Worm (Caenorhabditis elegans) whole organism, L3 larva: ENCODE results near the gene Y69A2AR.19.

Experiments
- R02D3.7 ChIP-seq: fragments of 150-350 bp; optimal IDR thresholded peaks from 2 replicates; lab custom pipeline; 2014; ENCODE audit warnings: missing biosample characterization, missing genetic modification characterization
- ZK546.5 ChIP-seq: sonication (generic microtip); optimal IDR thresholded peaks from 2 replicates; lab custom pipeline; 2017; ENCODE audit warnings: missing biosample characterization, missing genetic modification characterization
- ama-1 ChIP-seq: fragments of 150-350 bp; optimal IDR thresholded peaks from 2 replicates; lab custom pipeline; 2018
- ceh-16 ChIP-seq: sonication (generic microtip); optimal IDR thresholded peaks from 2 replicates; lab custom pipeline; 2017; ENCODE audit warnings: missing biosample characterization, missing genetic modification characterization
- ceh-28 ChIP-seq: fragments of 150-350 bp; optimal IDR thresholded peaks from 2 replicates; lab custom pipeline; 2014; ENCODE audit warnings: missing biosample characterization, missing genetic modification reagents, missing genetic modification characterization
- ceh-82 ChIP-seq: fragments of 150-350 bp; optimal IDR thresholded peaks from 2 replicates; lab custom pipeline; 2014; ENCODE audit warnings: missing biosample characterization, missing genetic modification characterization
- ceh-9 ChIP-seq: sonication (generic microtip); optimal IDR thresholded peaks from 2 replicates; lab custom pipeline; 2018; ENCODE audit warnings: missing biosample characterization, missing genetic modification characterization
- daf-12 ChIP-seq: fragments of 150-350 bp; optimal IDR thresholded peaks from 2 replicates; lab custom pipeline; 2014; ENCODE audit warnings: missing biosample characterization, missing genetic modification reagents, missing genetic modification characterization
- egl-27 ChIP-seq: sonication (generic microtip); optimal IDR thresholded peaks from 4 replicates; lab custom pipeline; 2017; ENCODE audit warnings: missing biosample characterization, missing genetic modification reagents, missing genetic modification characterization
- egl-5 ChIP-seq: fragments of 150-350 bp; optimal IDR thresholded peaks from 2 replicates; lab custom pipeline; 2017; ENCODE audit warnings: missing biosample characterization, missing genetic modification reagents, missing genetic modification characterization, inconsistent platforms
- elt-2 ChIP-seq: sonication (generic microtip); optimal IDR thresholded peaks from 2 replicates; lab custom pipeline; 2016; ENCODE audit warnings: missing genetic modification reagents, mild to moderate bottlenecking, missing genetic modification characterization, missing compliant biosample characterization
- elt-3 ChIP-seq, 3 experiments: fragments of 150-350 bp in 1 of 3; sonication (generic microtip) in 2 of 3; optimal IDR thresholded peaks; 2 replicates in 2 of 3; 4 replicates in 1 of 3; lab custom pipeline; 2014 to 2017; ENCODE audit warnings: missing biosample characterization in 3 of 3, missing genetic modification characterization in 3 of 3
- eor-1 ChIP-seq, 2 experiments: fragments of 150-350 bp; optimal IDR thresholded peaks; 2 replicates each; lab custom pipeline; 2014 to 2018; ENCODE audit warnings: missing biosample characterization in 2 of 2, missing genetic modification characterization in 2 of 2
- fkh-2 ChIP-seq: fragments of 150-350 bp; optimal IDR thresholded peaks from 2 replicates; lab custom pipeline; 2014; ENCODE audit warnings: missing biosample characterization, missing genetic modification reagents, missing genetic modification characterization
- fos-1 ChIP-seq: fragments of 150-350 bp; optimal IDR thresholded peaks from 2 replicates; lab custom pipeline; 2014; ENCODE audit warnings: missing biosample characterization, missing genetic modification characterization
- hmg-11 ChIP-seq: sonication (generic microtip); optimal IDR thresholded peaks from 2 replicates; lab custom pipeline; 2016; ENCODE audit warnings: missing genetic modification characterization, missing compliant biosample characterization
- jun-1 ChIP-seq: fragments of 150-350 bp; optimal IDR thresholded peaks from 2 replicates; lab custom pipeline; 2014; ENCODE audit warnings: missing biosample characterization, missing genetic modification reagents, missing genetic modification characterization
- lin-15B ChIP-seq: fragments of 150-350 bp; optimal IDR thresholded peaks from 2 replicates; lab custom pipeline; 2014; ENCODE audit warnings: missing biosample characterization, missing genetic modification characterization
- lin-39 ChIP-seq: fragments of 150-350 bp; optimal IDR thresholded peaks from 2 replicates; lab custom pipeline; 2018; ENCODE audit warnings: missing biosample characterization, missing genetic modification reagents, missing genetic modification characterization
- lsy-12 ChIP-seq: sonication (generic microtip); optimal IDR thresholded peaks from 2 replicates; lab custom pipeline; 2016; ENCODE audit warnings: mild to moderate bottlenecking, missing genetic modification characterization, missing compliant biosample characterization
- mdl-1 ChIP-seq: fragments of 150-350 bp; optimal IDR thresholded peaks from 2 replicates; lab custom pipeline; 2014; ENCODE audit warnings: missing biosample characterization, missing genetic modification characterization
- mml-1 ChIP-seq: fragments of 150-350 bp; sonication (generic microtip); optimal IDR thresholded peaks from 3 replicates; lab custom pipeline; 2014; ENCODE audit warnings: missing biosample characterization, missing genetic modification characterization
- nhr-11 ChIP-seq: fragments of 150-350 bp; optimal IDR thresholded peaks from 2 replicates; lab custom pipeline; 2014; ENCODE audit warnings: missing biosample characterization, missing genetic modification characterization
- nhr-237 ChIP-seq: fragments of 150-350 bp; optimal IDR thresholded peaks from 2 replicates; lab custom pipeline; 2014; ENCODE audit warnings: missing biosample characterization, missing genetic modification characterization
- nhr-25 ChIP-seq: sonication (generic microtip); optimal IDR thresholded peaks from 2 replicates; lab custom pipeline; 2017; ENCODE audit warnings: missing biosample characterization, missing genetic modification characterization
- nhr-28 ChIP-seq: fragments of 150-350 bp; optimal IDR thresholded peaks from 2 replicates; lab custom pipeline; 2014; ENCODE audit warnings: missing biosample characterization, missing genetic modification characterization
- nhr-67 ChIP-seq: fragments of 150-350 bp; optimal IDR thresholded peaks from 2 replicates; lab custom pipeline; 2014; ENCODE audit warnings: missing biosample characterization, missing genetic modification characterization
- nhr-76 ChIP-seq: fragments of 150-350 bp; sonication (generic microtip); optimal IDR thresholded peaks from 5 replicates; lab custom pipeline; 2014; ENCODE audit warnings: missing biosample characterization, missing genetic modification characterization
- nhr-77 ChIP-seq: fragments of 150-350 bp; optimal IDR thresholded peaks from 2 replicates; lab custom pipeline; 2014; ENCODE audit warnings: missing biosample characterization, missing genetic modification characterization
- pqm-1 ChIP-seq: fragments of 150-350 bp; optimal IDR thresholded peaks from 2 replicates; lab custom pipeline; 2017; ENCODE audit warnings: missing biosample characterization, missing genetic modification characterization, inconsistent platforms
- sea-2 ChIP-seq: fragments of 150-350 bp; sonication (generic microtip); optimal IDR thresholded peaks from 4 replicates; lab custom pipeline; 2014; ENCODE audit warnings: missing biosample characterization, missing genetic modification reagents, missing genetic modification characterization
- snpc-4 ChIP-seq: fragments of 150-350 bp; optimal IDR thresholded peaks from 2 replicates; lab custom pipeline; 2014; ENCODE audit warnings: missing biosample characterization, missing genetic modification characterization
- tbx-2 ChIP-seq: sonication (generic microtip); optimal IDR thresholded peaks from 2 replicates; lab custom pipeline; 2016; ENCODE audit warnings: mild to moderate bottlenecking, missing genetic modification characterization, missing compliant biosample characterization
- unc-39 ChIP-seq: sonication (generic microtip); optimal IDR thresholded peaks from 4 replicates; lab custom pipeline; 2017; ENCODE audit warnings: missing biosample characterization, missing genetic modification characterization
- unc-62 ChIP-seq: fragments of 150-350 bp; sonication (generic microtip); optimal IDR thresholded peaks from 4 replicates; lab custom pipeline; 2014; ENCODE audit warnings: missing biosample characterization, missing genetic modification reagents, missing genetic modification characterization
- ztf-11 ChIP-seq: fragments of 150-350 bp; optimal IDR thresholded peaks from 2 replicates; lab custom pipeline; 2014; ENCODE audit warnings: missing biosample characterization, missing genetic modification characterization

Y69A2AR.19 gene

DNA sequence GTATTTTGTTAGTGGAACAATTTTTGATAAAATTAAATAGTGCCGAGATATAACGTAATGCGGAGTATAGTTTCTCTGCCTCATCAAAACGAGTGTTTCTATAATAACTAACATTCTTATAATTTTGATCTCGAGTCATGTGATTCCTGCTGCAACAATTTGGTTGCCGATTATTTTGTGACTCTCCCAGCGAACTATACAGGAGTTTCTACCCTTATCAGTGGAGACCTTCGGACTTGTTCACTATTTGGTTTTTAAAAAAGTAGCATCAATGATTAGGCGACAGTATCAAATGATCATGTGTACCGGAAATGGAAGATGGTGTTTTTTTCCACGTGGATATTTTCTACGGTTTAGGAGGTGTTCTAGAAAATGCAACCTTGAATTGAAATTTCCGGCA, 22.4 kb upstream of the Y69A2AR.19 start:
- TF ChIP-seq lin-39, result no peak
- TF ChIP-seq tbx-2 (tag; lab: Kevin White, UChicago), result no peak
- peak; percentile 61 for TF ChIP-seq elt-2 (tag; lab: Kevin White, UChicago)
- peak; percentile 11 for TF ChIP-seq jun-1 (tag; lab: Kevin White, UChicago)
- no peak for TF ChIP-seq ceh-28 (tag; lab: Kevin White, UChicago)
- peak; percentile 78 for TF ChIP-seq pqm-1 (tag; lab: Kevin White, UChicago)

DNA sequence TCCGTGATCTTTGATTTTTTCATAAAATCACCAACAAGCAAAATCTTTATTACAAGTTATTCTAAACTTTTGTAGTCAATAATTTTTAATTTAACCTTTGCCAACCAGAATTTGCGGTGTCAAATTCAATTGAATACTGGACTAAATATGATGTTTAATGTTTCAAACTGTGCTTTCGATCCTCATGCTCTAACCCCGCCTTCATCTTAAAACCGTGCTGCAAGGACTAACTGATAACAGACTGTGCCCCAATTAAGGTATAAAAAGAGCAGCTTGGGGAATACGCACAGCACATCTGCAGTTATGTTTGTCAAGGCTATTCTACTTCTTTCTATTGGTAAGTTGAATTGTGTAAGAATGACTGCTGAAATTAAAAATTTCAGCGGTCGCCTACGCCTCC, 21.2 kb upstream of the Y69A2AR.19 start, which contains the start of gene ilys-2:
TSS of gene ilys-2 (plus strand) at position 301 of the 400 bp plus-strand sequence.
- no peak for TF ChIP-seq unc-39 (tag; lab: Kevin White, UChicago)
- no peak for TF ChIP-seq lin-39
- TF ChIP-seq ama-1 (lab: Kevin White, UChicago), result no peak
- no peak for TF ChIP-seq nhr-237 (tag; lab: Kevin White, UChicago)
- no peak for TF ChIP-seq tbx-2 (tag; lab: Kevin White, UChicago)
- no peak for TF ChIP-seq mml-1 (tag; lab: Kevin White, UChicago)
- TF ChIP-seq ZK546.5, result no peak
- TF ChIP-seq ceh-9, result no peak

DNA sequence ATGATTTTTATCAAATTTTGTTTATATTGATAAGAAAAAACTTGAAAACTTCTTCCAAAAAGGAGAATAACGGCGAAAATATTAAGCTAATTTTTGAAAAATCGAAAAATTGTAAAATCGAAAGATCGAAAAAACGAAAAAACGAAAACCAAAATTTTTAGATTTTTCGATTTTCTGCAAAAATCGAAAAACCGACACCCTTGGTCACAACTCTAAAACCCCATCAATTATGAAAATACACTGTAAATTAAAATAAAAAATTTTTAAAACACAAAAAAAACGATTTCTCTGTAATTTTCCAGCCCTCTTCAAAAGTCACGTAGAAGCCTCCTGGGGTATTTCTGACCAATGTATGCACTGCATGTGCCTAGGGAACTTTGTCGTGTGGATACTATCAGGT, 18.5 kb upstream of the Y69A2AR.19 start, which contains the start of gene ilys-1:
TSS of gene ilys-1 (plus strand) at position 301 of the 400 bp plus-strand sequence.
- TF ChIP-seq lsy-12 (tag; lab: Kevin White, UChicago), result no peak
- TF ChIP-seq fos-1 (tag; lab: Kevin White, UChicago), result no peak
- TF ChIP-seq fkh-2 (tag; lab: Kevin White, UChicago), result no peak
- TF ChIP-seq nhr-28 (tag; lab: Kevin White, UChicago), result no peak
- TF ChIP-seq ceh-16 (tag; lab: Kevin White, UChicago), result no peak
- no peak for TF ChIP-seq sea-2 (GFP tag; lab: Kevin White, UChicago)
- no peak for TF ChIP-seq mml-1 (tag; lab: Kevin White, UChicago)
- TF ChIP-seq egl-27 (tag; lab: Kevin White, UChicago), result no peak
- no peak for TF ChIP-seq nhr-67
- no peak for TF ChIP-seq unc-62 (GFP tag; lab: Kevin White, UChicago)
- no peak for TF ChIP-seq unc-39 (tag; lab: Kevin White, UChicago)
- TF ChIP-seq ztf-11, result no peak
- TF ChIP-seq ama-1 (lab: Kevin White, UChicago), result no peak
- TF ChIP-seq R02D3.7 (tag; lab: Kevin White, UChicago), result no peak
- TF ChIP-seq nhr-77, result no peak

DNA sequence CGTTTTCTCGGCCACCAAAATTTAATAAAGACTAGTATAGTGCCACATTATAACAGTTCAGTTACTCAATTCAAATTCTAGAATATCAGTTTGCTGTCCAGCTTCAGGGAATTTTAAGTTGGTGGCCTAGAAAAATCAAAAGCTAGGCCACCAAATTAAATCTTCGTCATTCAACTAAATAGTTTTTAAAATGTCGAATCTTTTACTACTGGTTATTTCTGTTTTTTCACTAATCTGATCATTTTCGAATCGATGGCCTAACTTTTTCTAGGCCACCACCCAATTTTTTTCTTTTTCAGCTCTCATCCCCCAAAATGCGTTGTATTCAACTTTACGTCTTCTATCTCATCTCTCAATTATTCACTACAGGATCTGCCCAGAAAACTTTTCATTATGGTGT, 12.2 kb upstream of the Y69A2AR.19 start, which contains the start of gene grd-16:
TSS of gene grd-16 (plus strand) at position 301 of the 400 bp plus-strand sequence.
- TF ChIP-seq fkh-2 (tag; lab: Kevin White, UChicago) (no peak), nhr-25 (no peak), ceh-82 (tag; lab: Kevin White, UChicago) (no peak), pqm-1 (tag; lab: Kevin White, UChicago) (no peak), nhr-76 (tag; lab: Kevin White, UChicago) (no peak), R02D3.7 (tag; lab: Kevin White, UChicago) (no peak), ceh-16 (tag; lab: Kevin White, UChicago) (no peak), lin-15B (tag; lab: Kevin White, UChicago) (no peak), snpc-4 (tag; lab: Kevin White, UChicago) (no peak), eor-1 (tag; optimal IDR thresholded peaks at IDR 0.05; lab: Kevin White, UChicago) (no peak), elt-3 (tag; optimal IDR thresholded peaks at IDR 0.05; lab: Kevin White, UChicago) (no peak), mdl-1 (no peak), egl-5 (no peak)

DNA sequence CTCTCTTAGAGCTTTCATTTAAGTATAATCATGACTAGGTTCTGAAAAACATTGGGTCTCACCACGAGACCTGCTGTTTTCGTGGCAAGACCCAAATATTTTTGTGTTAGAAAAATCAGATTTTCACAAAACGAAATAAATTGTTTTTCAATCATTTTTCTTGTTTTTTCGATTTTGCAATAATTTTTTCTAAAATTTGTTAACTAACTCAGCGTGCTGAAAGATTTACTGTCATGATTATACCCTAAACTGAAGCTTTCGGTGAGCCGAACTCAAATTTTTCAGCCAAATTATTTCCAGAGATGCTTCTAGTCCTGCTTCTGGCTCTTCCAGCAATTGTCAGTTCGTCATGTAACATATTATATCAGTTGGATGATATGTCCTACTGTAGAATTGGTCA, 6.7 kb upstream of the Y69A2AR.19 start, which contains the start of gene Y69A2AL.2:
TSS of gene Y69A2AL.2 (plus strand) at position 301 of the 400 bp plus-strand sequence.
- no peak for TF ChIP-seq ceh-16 (tag; lab: Kevin White, UChicago)
- no peak for TF ChIP-seq nhr-237 (tag; lab: Kevin White, UChicago)
- TF ChIP-seq ceh-82 (tag; lab: Kevin White, UChicago), result no peak
- TF ChIP-seq egl-5, result no peak
- TF ChIP-seq R02D3.7 (tag; lab: Kevin White, UChicago), result no peak
- TF ChIP-seq ceh-9, result no peak
- no peak for TF ChIP-seq elt-3 (tag; optimal IDR thresholded peaks at IDR 0.05; lab: Kevin White, UChicago)
- no peak for TF ChIP-seq daf-12 (tag; lab: Kevin White, UChicago)
- no peak for TF ChIP-seq snpc-4 (tag; lab: Kevin White, UChicago)
- no peak for TF ChIP-seq hmg-11 (tag; lab: Kevin White, UChicago)
- TF ChIP-seq unc-62 (GFP tag; lab: Kevin White, UChicago), result no peak
- TF ChIP-seq nhr-11 (tag; lab: Kevin White, UChicago), result no peak
- TF ChIP-seq tbx-2 (tag; lab: Kevin White, UChicago), result no peak
- no peak for TF ChIP-seq eor-1 (tag; optimal IDR thresholded peaks at IDR 0.05; lab: Kevin White, UChicago)
- TF ChIP-seq lin-15B (tag; lab: Kevin White, UChicago), result no peak
- TF ChIP-seq fos-1 (tag; lab: Kevin White, UChicago), result no peak
